Fruit fly (Drosophila melanogaster): ENCODE data around the gene CG10163.
A peak's percentile ranks its signal among the peaks of the same experiment; 100 is the strongest.

The CG10163 gene

dm6 chr3L:6262644-6263404 is 4.3 kb upstream of the CG10163 start, which contains the start of gene Ldh (continued):
- TF ChIP-seq tna (GFP tag; IDR thresholded peaks at IDR 0.05; ENCODE audit: partially characterized antibody), result no peak
- TF ChIP-seq CG6654 (GFP tag; optimal IDR thresholded peaks at IDR 0.05), result peak; percentile 76
- TF ChIP-seq gro (GFP tag; optimal IDR thresholded peaks at IDR 0.05), result peak; percentile 15
- peak; percentile 88 for TF ChIP-seq Lhr (GFP tag; optimal IDR thresholded peaks at IDR 0.05)
- peak; percentile 98 for TF ChIP-seq CG15696 (tag; optimal IDR thresholded peaks at IDR 0.05)
- peak; percentile 88 to 98 for TF ChIP-seq Hr51 (GFP tag; optimal IDR thresholded peaks at IDR 0.05)
- peak; percentile 38 for TF ChIP-seq Sry-δ (GFP tag; optimal IDR thresholded peaks at IDR 0.05)
- peak; percentile 98 for TF ChIP-seq CG31441 (GFP tag; IDR thresholded peaks at IDR 0.05)
- peak; percentile 50 for TF ChIP-seq CG8944 (GFP tag; optimal IDR thresholded peaks at IDR 0.05)
- peak; percentile 55 for TF ChIP-seq CHES-1-like (GFP tag; optimal IDR thresholded peaks at IDR 0.05)
- TF ChIP-seq ems (GFP tag; optimal IDR thresholded peaks at IDR 0.05), result peak; percentile 83
- TF ChIP-seq knrl (GFP tag; IDR thresholded peaks at IDR 0.05; ENCODE audit: partially characterized antibody), result no peak
- TF ChIP-seq ac (GFP tag; optimal IDR thresholded peaks at IDR 0.05), result peak; percentile 97
- TF ChIP-seq CG12236 (GFP tag; optimal IDR thresholded peaks at IDR 0.05), result peak; percentile 59
- TF ChIP-seq CG10959 (GFP tag; IDR thresholded peaks at IDR 0.05), result peak; percentile 87
- TF ChIP-seq CG2875 (GFP tag; optimal IDR thresholded peaks at IDR 0.05), result peak; percentile 95
- TF ChIP-seq BtbVII (GFP tag; optimal IDR thresholded peaks at IDR 0.05), result peak; percentile 95
- peak; percentile 83 for TF ChIP-seq CG12744 (GFP tag; optimal IDR thresholded peaks at IDR 0.05)
- peak; percentile 90 for TF ChIP-seq HLH3B (GFP tag; IDR thresholded peaks at IDR 0.05)
- peak; percentile 85 for TF ChIP-seq Jarid2 (GFP tag; optimal IDR thresholded peaks at IDR 0.05)
- TF ChIP-seq emc (GFP tag; optimal IDR thresholded peaks at IDR 0.05), result peak; percentile 50
- TF ChIP-seq pan (optimal IDR thresholded peaks at IDR 0.05), result no peak
- TF ChIP-seq pan (GFP tag; optimal IDR thresholded peaks at IDR 0.05 in 1 of 2, IDR thresholded peaks at IDR 0.05 in 1 of 2), result peak in 1 of 2 experiments; percentile 92
- peak; percentile 91 for TF ChIP-seq stc (GFP tag; IDR thresholded peaks at IDR 0.05)
- TF ChIP-seq CG7271 (tag; optimal IDR thresholded peaks at IDR 0.05), result peak; percentile 91
- TF ChIP-seq CG11695 (GFP tag; IDR thresholded peaks at IDR 0.05), result peak; percentile 95
- peak; percentile 72 for TF ChIP-seq CG7786 (GFP tag; optimal IDR thresholded peaks at IDR 0.05)
- TF ChIP-seq Ptx1 (GFP tag; IDR thresholded peaks at IDR 0.05), result peak; percentile 93
- TF ChIP-seq fd3F (GFP tag; optimal IDR thresholded peaks at IDR 0.05), result peak; percentile 93
- TF ChIP-seq TFAM (GFP tag; optimal IDR thresholded peaks at IDR 0.05), result peak; percentile 72
- peak; percentile 72 for TF ChIP-seq Atf-2 (GFP tag; optimal IDR thresholded peaks at IDR 0.05)
- TF ChIP-seq esg (GFP tag; conservative IDR thresholded peaks at IDR 0.05), result peak; percentile 91
- peak; percentile 91 for TF ChIP-seq CG12942 (GFP tag; optimal IDR thresholded peaks at IDR 0.05)
- TF ChIP-seq ttk (GFP tag; IDR thresholded peaks at IDR 0.05), result peak; percentile 90
- no peak for TF ChIP-seq mld (GFP tag; IDR thresholded peaks at IDR 0.05; ENCODE audit: partially characterized antibody)
- TF ChIP-seq fd96Cb (tag; optimal IDR thresholded peaks at IDR 0.05), result peak; percentile 95
- peak; percentile 76 for TF ChIP-seq dimm (GFP tag; IDR thresholded peaks at IDR 0.05)
- peak; percentile 66 for TF ChIP-seq CG11398 (GFP tag; optimal IDR thresholded peaks at IDR 0.05)
- TF ChIP-seq Opbp (GFP tag; IDR thresholded peaks at IDR 0.05; ENCODE audit: partially characterized antibody), result no peak
- TF ChIP-seq Taf1 (GFP tag; IDR thresholded peaks at IDR 0.05), result peak; percentile 76
- TF ChIP-seq caup (GFP tag; optimal IDR thresholded peaks at IDR 0.05; ENCODE audit: severe bottlenecking), result peak; percentile 94
- peak; percentile 47 for TF ChIP-seq CG1792 (GFP tag; optimal IDR thresholded peaks at IDR 0.05)
- peak; percentile 59 for TF ChIP-seq gcm2 (GFP tag; optimal IDR thresholded peaks at IDR 0.05)
- TF ChIP-seq btn (GFP tag; optimal IDR thresholded peaks at IDR 0.05), result no peak
- peak; percentile 76 for TF ChIP-seq Mes4 (GFP tag; optimal IDR thresholded peaks at IDR 0.05)
- TF ChIP-seq fru (optimal IDR thresholded peaks at IDR 0.05), result no peak
- peak; percentile 97 for TF ChIP-seq CG30403 (GFP tag; optimal IDR thresholded peaks at IDR 0.05)
- peak; percentile 79 for TF ChIP-seq gsb (GFP tag; IDR thresholded peaks at IDR 0.05)
- TF ChIP-seq phol (tag; optimal IDR thresholded peaks at IDR 0.05), result peak; percentile 96
- TF ChIP-seq Dll (GFP tag; IDR thresholded peaks at IDR 0.05; ENCODE audit: partially characterized antibody), result no peak
